Worm (Caenorhabditis elegans): ENCODE measurements around the gene srw-6.

The srw-6 gene

ce11 chrV:3831616-3832015, 23.2 kb downstream of the srw-6 start, which contains the start of gene H10D18.5:
H10D18.5 (minus strand) TSS chrV:3831716.
- no peak for TF ChIP-seq him-1 (tag; optimal IDR thresholded peaks at IDR 0.05)
- no peak for TF ChIP-seq W03F9.2 (tag; optimal IDR thresholded peaks at IDR 0.05)
- TF ChIP-seq dao-5 (tag; optimal IDR thresholded peaks at IDR 0.05): no peak

DNA sequence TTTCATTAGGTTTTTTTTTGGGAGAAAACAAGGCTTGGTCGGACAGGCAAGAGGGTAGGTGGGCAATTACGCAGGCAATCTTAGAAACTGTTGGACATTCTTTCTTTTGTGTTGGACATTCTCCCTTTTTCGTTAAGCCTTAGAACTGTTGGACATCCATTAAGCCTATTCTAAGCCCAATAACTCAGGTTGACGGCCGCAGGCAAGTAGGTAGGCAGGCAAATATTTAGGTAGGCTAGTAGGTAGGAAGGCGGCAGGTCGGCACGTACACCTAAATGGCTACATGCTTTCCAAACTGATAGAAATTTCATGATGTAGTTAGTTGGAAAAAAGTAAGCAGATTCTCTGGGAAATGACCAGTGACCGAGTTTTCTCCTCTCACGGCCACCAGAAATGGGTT, 23.7 kb downstream of the srw-6 start:
- no peak for TF ChIP-seq him-1 (tag; optimal IDR thresholded peaks at IDR 0.05)
- TF ChIP-seq W03F9.2 (tag; optimal IDR thresholded peaks at IDR 0.05): no peak
- TF ChIP-seq dao-5 (tag; optimal IDR thresholded peaks at IDR 0.05): no peak

ce11 chrV:3832661-3833060, 24.2 kb downstream of the srw-6 start:
- TF ChIP-seq dao-5 (tag; optimal IDR thresholded peaks at IDR 0.05): no peak

DNA sequence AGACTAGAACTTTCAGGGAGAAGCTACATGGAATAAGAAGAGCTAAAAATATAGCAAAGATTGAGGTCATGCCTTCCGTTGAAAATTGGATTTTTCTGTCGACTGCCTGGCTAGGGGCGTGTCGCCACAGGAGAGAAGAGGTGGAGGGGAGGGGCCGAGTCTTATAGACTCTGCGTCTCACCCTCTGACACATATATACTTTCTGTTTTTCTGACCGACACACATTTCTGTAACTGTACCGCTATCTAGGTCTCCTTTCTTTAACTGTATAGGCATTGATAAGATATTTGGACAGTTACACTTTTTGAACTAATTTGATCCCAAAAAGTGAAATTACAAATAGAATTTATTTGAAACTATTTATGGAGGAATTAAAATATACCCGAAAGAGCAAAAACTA, 33.0 kb downstream of the srw-6 start:
- TF ChIP-seq W03F9.2 (tag; optimal IDR thresholded peaks at IDR 0.05): no peak
- no peak for TF ChIP-seq dao-5 (tag; optimal IDR thresholded peaks at IDR 0.05)
- TF ChIP-seq him-1 (tag; optimal IDR thresholded peaks at IDR 0.05): no peak

DNA sequence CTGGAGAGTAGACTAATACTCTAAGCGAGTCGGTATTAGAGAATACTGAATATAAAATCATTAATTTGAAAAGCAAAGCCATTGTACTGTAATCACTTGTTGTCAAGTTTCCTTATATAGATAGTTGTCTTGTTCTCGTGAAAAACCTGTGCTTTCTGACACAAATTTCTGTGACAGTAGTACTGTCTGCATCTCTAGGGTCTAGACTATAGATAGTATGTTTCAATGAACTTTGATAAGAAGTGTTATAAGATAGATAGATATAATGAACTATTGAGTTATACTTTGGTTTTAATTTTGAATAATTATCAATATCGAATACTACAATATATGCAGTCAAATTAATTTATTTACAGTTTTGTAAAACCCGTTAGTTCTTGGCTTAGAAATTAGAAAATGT, 35.5 kb downstream of the srw-6 start, which contains the start of gene ugt-32:
Gene ugt-32, minus strand, starts transcription at position 82 of the 400 bp plus-strand sequence.
- TF ChIP-seq dao-5 (tag; optimal IDR thresholded peaks at IDR 0.05) (no peak), him-1 (tag; optimal IDR thresholded peaks at IDR 0.05) (no peak), W03F9.2 (tag; optimal IDR thresholded peaks at IDR 0.05) (no peak)

- TF ChIP-seq him-1 (tag; optimal IDR thresholded peaks at IDR 0.05) (no peak), dao-5 (tag; optimal IDR thresholded peaks at IDR 0.05) (no peak)
These were observed 38.8 kb downstream of the srw-6 start, which contains the start of gene nhr-185 for ce11 chrV:3847268-3847667. nhr-185 (minus strand) TSS chrV:3847368.

ce11 chrV:3851760-3852159, 43.3 kb downstream of the srw-6 start:
- TF ChIP-seq W03F9.2 (tag; optimal IDR thresholded peaks at IDR 0.05) (no peak), dao-5 (tag; optimal IDR thresholded peaks at IDR 0.05) (no peak), him-1 (tag; optimal IDR thresholded peaks at IDR 0.05) (no peak)

DNA sequence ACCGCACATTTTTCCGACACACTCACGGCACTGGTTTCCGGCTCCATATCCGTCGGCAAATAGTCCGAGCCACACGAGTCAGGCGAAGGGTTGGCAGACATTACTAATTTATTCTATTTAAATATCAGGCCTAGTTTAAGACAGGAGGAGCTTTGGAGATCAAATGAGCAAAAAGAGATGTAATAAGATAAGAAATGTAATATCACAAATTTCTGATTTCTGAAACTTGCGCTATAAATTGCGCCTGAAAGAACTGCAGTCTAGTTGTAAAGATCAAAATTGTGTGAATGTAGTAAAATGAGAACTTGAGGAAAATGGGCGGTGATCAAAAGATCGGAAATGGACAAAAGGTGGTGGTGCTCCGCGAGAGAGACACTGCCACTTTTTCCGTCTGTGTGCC, 46.4 kb downstream of the srw-6 start, which contains the start of gene nhr-186:
Gene nhr-186, minus strand, starts transcription at position 101 of the 400 bp plus-strand sequence.
- TF ChIP-seq dao-5 (tag; optimal IDR thresholded peaks at IDR 0.05) (no peak), W03F9.2 (tag; optimal IDR thresholded peaks at IDR 0.05) (no peak), him-1 (tag; optimal IDR thresholded peaks at IDR 0.05) (no peak)

DNA sequence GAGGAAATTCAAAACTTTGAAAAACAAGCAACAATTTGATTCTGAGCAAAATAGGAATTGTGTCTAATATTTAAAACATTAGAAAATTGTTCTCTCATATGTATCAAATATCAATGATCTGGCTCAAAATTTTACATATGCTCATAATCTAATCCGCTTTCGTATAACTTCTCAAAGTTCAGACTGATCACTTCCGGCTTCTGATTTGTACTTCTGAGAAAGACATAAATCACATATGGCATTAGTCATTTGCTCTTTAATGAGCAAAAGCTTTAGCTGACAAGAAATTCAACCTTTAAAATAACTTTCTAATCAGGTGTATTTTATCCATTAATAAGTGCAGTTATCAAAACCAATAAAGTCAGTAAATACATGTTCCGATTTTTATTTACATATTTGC, 47.5 kb downstream of the srw-6 start:
- TF ChIP-seq W03F9.2 (tag; optimal IDR thresholded peaks at IDR 0.05): no peak
- TF ChIP-seq him-1 (tag; optimal IDR thresholded peaks at IDR 0.05): no peak
- no peak for TF ChIP-seq dao-5 (tag; optimal IDR thresholded peaks at IDR 0.05)

DNA sequence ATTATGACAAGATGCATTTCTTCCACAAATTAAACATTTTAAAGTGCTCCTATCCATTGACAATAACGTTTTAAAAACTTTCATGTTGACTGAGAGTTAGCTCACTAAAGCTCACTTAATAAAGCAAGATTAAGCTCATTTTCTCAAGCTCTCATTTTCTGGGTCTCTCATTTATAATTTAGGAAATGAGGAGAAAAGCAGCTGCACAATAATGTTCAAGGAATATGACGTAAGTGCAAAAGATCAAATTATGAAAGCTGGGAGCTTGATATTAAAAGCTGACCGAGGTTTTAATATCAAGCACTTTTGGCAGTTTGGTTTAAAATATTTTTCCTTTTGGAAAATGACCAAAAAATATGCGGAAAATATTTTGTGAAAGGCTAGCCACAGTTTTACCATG, 49.3 kb downstream of the srw-6 start, which contains the start of gene nhr-188:
Gene nhr-188, minus strand, starts transcription at position 84 of the 400 bp plus-strand sequence.
- TF ChIP-seq W03F9.2 (tag; optimal IDR thresholded peaks at IDR 0.05): no peak
- no peak for TF ChIP-seq him-1 (tag; optimal IDR thresholded peaks at IDR 0.05)
- no peak for TF ChIP-seq dao-5 (tag; optimal IDR thresholded peaks at IDR 0.05)

DNA sequence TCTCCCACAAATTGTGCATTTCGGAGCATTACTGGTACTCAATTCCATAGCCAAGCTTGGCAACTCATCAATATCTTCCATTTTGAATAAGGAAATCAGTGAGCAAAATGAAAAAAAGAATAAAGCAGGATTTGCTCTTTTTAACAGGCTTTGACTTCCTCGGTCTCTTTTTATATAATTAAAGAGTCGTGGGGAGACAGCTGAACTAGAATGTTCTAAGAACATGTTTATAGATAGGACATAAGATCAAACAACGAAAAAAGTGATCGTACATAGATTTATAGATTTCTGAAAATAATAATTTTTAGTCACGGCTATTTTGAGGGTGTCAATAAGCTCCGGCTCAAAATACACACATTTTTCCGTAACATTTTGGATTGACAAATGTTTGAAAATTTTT, 51.7 kb downstream of the srw-6 start, which contains the start of gene nhr-189:
Gene nhr-189, minus strand, starts transcription at position 121 of the 400 bp plus-strand sequence.
- no peak for TF ChIP-seq W03F9.2 (tag; optimal IDR thresholded peaks at IDR 0.05)
- TF ChIP-seq dao-5 (tag; optimal IDR thresholded peaks at IDR 0.05): no peak
- no peak for TF ChIP-seq him-1 (tag; optimal IDR thresholded peaks at IDR 0.05)

All from whole organism, L4/young adult.